Worm (Caenorhabditis elegans) whole organism, L4 larva: ENCODE data around the gene C04E12.2.

Source experiments
- T20F7.1 ChIP-seq: fragments of 200-800 bp; sonication (Bioruptor generic); optimal IDR thresholded peaks from 2 replicates; lab custom pipeline; 2018; ENCODE audit warnings: mild to moderate bottlenecking, missing genetic modification characterization, missing compliant biosample characterization
- arid-1 ChIP-seq: fragments of 200-800 bp; sonication (Bioruptor generic); conservative IDR thresholded peaks from 2 replicates; pipeline ENCODE4 v1.3.6; 2022; ENCODE audit warnings: missing genetic modification reagents, missing genetic modification characterization, missing compliant biosample characterization
- daf-16 ChIP-seq, 3 experiments: sonication (generic microtip); optimal IDR thresholded peaks; 2 replicates each; lab custom pipeline; 2016 to 2017; ENCODE audit warnings: missing genetic modification characterization in 3 of 3, missing genetic modification reagents in 3 of 3, mild to moderate bottlenecking in 2 of 3, missing compliant biosample characterization in 2 of 3, missing biosample characterization in 1 of 3, moderate library complexity in 1 of 3
- lir-3 ChIP-seq: sonication (generic microtip); optimal IDR thresholded peaks from 2 replicates; lab custom pipeline; 2016; ENCODE audit warnings: mild to moderate bottlenecking, missing genetic modification characterization, missing compliant biosample characterization
- nhr-237 ChIP-seq: sonication (generic microtip); optimal IDR thresholded peaks from 2 replicates; lab custom pipeline; 2017; ENCODE audit warnings: missing biosample characterization, missing genetic modification characterization
- pha-4 ChIP-seq, 2 experiments: fragments of 150-350 bp in 1 of 2; fragments of 200-800 bp in 1 of 2; sonication (Bioruptor generic) in 1 of 2; IDR thresholded peaks in 1 of 2; optimal IDR thresholded peaks in 1 of 2; 2 replicates each; pipeline versions ENCODE4 v1.3.6 to Lab custom; 2014 to 2022; ENCODE audit warnings: missing genetic modification characterization in 2 of 2, missing genetic modification reagents in 2 of 2, missing biosample characterization in 1 of 2, missing compliant biosample characterization in 1 of 2
- skn-1 ChIP-seq: fragments of 150-350 bp; optimal IDR thresholded peaks from 2 replicates; lab custom pipeline; 2014; ENCODE audit warnings: missing biosample characterization, missing genetic modification characterization

DNA sequence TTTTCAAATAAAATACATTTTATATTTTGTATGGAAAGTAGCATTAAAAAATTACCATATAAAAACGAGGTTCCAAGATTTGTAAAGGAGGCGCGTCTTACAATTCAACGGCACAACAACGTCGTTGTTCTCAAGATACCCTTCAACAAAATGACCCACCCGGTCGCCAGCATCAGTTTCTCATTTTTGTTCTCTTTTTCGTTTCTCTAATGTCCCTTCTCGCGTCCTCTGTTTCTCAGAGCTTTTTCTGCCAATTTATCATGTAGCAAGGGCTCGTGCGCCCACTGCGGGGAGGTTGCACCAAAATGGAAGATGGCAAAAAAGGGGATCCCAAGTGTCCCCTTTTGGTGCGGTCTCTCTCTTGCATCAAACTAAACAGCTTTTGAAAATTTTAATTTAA is 41.6 kb downstream of the C04E12.2 start:
- TF ChIP-seq arid-1 (GFP tag; lab: Robert Waterston, UW): no peak
- TF ChIP-seq T20F7.1 (GFP tag; lab: Kevin White, UChicago): no peak
- TF ChIP-seq pha-4 (GFP tag; IDR thresholded peaks at IDR 0.05; lab: Robert Waterston, UW): no peak
- TF ChIP-seq pha-4 (tag; optimal IDR thresholded peaks at IDR 0.05; lab: Kevin White, UChicago): no peak
- no peak for TF ChIP-seq lir-3 (tag; lab: Kevin White, UChicago)
- no peak for TF ChIP-seq daf-16 (GFP tag; optimal IDR thresholded peaks at IDR 0.05; lab: Kevin White, UChicago)
- TF ChIP-seq daf-16 (tag; optimal IDR thresholded peaks at IDR 0.05; lab: Kevin White, UChicago): no peak
- TF ChIP-seq nhr-237 (tag; lab: Kevin White, UChicago): no peak
- no peak for TF ChIP-seq skn-1
